3 fruit fly cellular contexts compared by ENCODE assay signal in the genomic region with DNA sequence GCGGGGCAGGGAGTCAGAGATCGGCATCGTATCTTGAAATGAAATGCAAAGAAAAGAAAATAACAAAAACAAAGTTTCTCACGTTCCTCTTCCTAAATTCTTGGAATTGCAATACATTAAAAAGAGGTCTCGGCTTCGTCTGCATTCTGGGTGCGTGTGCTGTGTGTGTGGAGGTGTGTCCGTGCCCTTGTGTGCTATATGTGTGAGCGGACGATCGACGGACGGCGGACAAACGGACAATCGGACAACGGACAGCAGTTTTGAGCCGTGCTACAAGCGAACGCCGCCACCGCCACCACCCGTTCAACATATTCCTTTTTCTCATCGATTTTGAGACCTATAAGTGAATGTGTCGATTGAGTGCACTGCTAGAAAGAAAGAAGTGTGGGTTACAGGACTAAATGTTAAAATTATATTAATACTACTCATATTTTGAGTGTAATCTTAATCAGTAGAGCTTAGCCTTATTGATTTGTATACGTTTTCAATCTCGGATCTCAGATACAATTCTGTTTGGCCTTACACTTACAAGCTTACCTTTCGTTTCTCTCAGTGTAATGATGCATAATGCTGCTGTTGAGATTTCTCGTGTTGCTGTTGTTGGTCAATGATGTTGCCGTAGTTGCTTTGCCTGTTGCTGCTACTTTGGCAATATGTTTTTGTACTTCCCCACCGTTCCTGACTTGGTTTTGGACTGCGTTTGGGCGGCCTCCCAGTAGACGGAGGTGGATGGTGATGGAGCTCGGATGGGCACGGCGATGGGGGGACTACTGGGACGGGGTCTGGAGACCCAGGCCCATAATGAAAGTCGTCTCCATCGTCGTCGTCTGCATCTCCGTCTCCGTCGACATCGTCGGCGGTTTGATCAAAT.
TF ChIP-seq lines count a peak whose summit lies in the region.

No protein-coding gene starts in this region.

TF ChIP-seq in whole organism, embryonic, 481 proteins besides CTCF, POLR2A, EP300 and RAD21 (continued from another document and continues in another):
- TF ChIP-seq CG12219 (GFP tag; optimal IDR thresholded peaks at IDR 0.05; lab: Kevin White, UChicago) (peak; percentile 81), CG4404 (GFP tag; IDR thresholded peaks at IDR 0.05; lab: Robert Waterston, UW) (peak; percentile 92), abd-A (tag; optimal IDR thresholded peaks at IDR 0.05; lab: Kevin White, UChicago) (no peak), CG9727 (GFP tag; optimal IDR thresholded peaks at IDR 0.05; lab: Kevin White, UChicago) (peak; percentile 95), nmo (GFP tag; optimal IDR thresholded peaks at IDR 0.05; lab: Kevin White, UChicago) (peak; percentile 90), z (GFP tag; IDR thresholded peaks at IDR 0.05; lab: Robert Waterston, UW) (peak; percentile 6; the same call in 2 of the 3 replicates), pho (GFP tag; optimal IDR thresholded peaks at IDR 0.05; lab: Kevin White, UChicago) (no peak), CG11723 (GFP tag; optimal IDR thresholded peaks at IDR 0.05; lab: Kevin White, UChicago) (peak; percentile 65), CG2875 (GFP tag; optimal IDR thresholded peaks at IDR 0.05; lab: Kevin White, UChicago) (peak; percentile 79), Kr (GFP tag; optimal IDR thresholded peaks at IDR 0.05; lab: Kevin White, UChicago) (peak; percentile 75), Jarid2 (GFP tag; optimal IDR thresholded peaks at IDR 0.05; lab: Kevin White, UChicago) (peak; percentile 15), MTF-1 (GFP tag; optimal IDR thresholded peaks at IDR 0.05; lab: Kevin White, UChicago; ENCODE audit: borderline replicate concordance) (peak; percentile 69), CG10321 (GFP tag; IDR thresholded peaks at IDR 0.05; lab: Robert Waterston, UW) (no peak), CG32767 (GFP tag; IDR thresholded peaks at IDR 0.05; lab: Robert Waterston, UW) (peak; percentile 56; the same call in 1 of the 2 replicates), CG13624 (GFP tag; optimal IDR thresholded peaks at IDR 0.05; lab: Kevin White, UChicago) (peak; percentile 51), CG4424 (GFP tag; optimal IDR thresholded peaks at IDR 0.05; lab: Kevin White, UChicago) (peak; percentile 85), CG3726 (GFP tag; IDR thresholded peaks at IDR 0.05; lab: Robert Waterston, UW) (no peak), Sox102F (GFP tag; optimal IDR thresholded peaks at IDR 0.05; lab: Kevin White, UChicago) (peak; percentile 70), Atf3 (GFP tag; optimal IDR thresholded peaks at IDR 0.05; lab: Kevin White, UChicago) (peak; percentile 71), schlank (tag; optimal IDR thresholded peaks at IDR 0.05; lab: Kevin White, UChicago) (no peak), tll (GFP tag; optimal IDR thresholded peaks at IDR 0.05; lab: Kevin White, UChicago) (peak; percentile 49 to 82), prd (optimal IDR thresholded peaks at IDR 0.05; lab: Kevin White, UChicago) (no peak), prd (GFP tag; IDR thresholded peaks at IDR 0.05; lab: Robert Waterston, UW) (peak; percentile 95), CG16813 (GFP tag; IDR thresholded peaks at IDR 0.05; lab: Robert Waterston, UW; ENCODE audit: partially characterized antibody) (no peak), sens-2 (GFP tag; IDR thresholded peaks at IDR 0.05; lab: Robert Waterston, UW) (peak; percentile 60), CG6854 (GFP tag; optimal IDR thresholded peaks at IDR 0.05; lab: Kevin White, UChicago) (no peak), bbx (GFP tag; IDR thresholded peaks at IDR 0.05; lab: Robert Waterston, UW; ENCODE audit: partially characterized antibody) (no peak), CG4707 (GFP tag; optimal IDR thresholded peaks at IDR 0.05; lab: Kevin White, UChicago) (peak; percentile 75), CG31365 (tag; optimal IDR thresholded peaks at IDR 0.05; lab: Kevin White, UChicago) (peak; percentile 19), Lim3 (GFP tag; IDR thresholded peaks at IDR 0.05; lab: Robert Waterston, UW) (no peak), CG6272 (GFP tag; IDR thresholded peaks at IDR 0.05; lab: Robert Waterston, UW) (no peak), CG11695 (GFP tag; IDR thresholded peaks at IDR 0.05; lab: Robert Waterston, UW) (peak; percentile 47; the same call in 1 of the 3 replicates), Hmx (GFP tag; optimal IDR thresholded peaks at IDR 0.05; lab: Kevin White, UChicago) (no peak), bcd (GFP tag; optimal IDR thresholded peaks at IDR 0.05; lab: Kevin White, UChicago) (peak; percentile 69), yki (optimal IDR thresholded peaks at IDR 0.05; lab: Kevin White, UChicago) (no peak), phol (tag; optimal IDR thresholded peaks at IDR 0.05; lab: Kevin White, UChicago) (peak; percentile 90), H2.0 (GFP tag; IDR thresholded peaks at IDR 0.05; lab: Robert Waterston, UW) (peak; percentile 57), Tbp (GFP tag; optimal IDR thresholded peaks at IDR 0.05; lab: Kevin White, UChicago) (no peak), inv (GFP tag; IDR thresholded peaks at IDR 0.05; lab: Robert Waterston, UW; ENCODE audit: partially characterized antibody) (no peak), gce (GFP tag; IDR thresholded peaks at IDR 0.05; lab: Robert Waterston, UW) (no peak)

TF ChIP-seq in whole organism, prepupa, 60 proteins besides CTCF, POLR2A, EP300 and RAD21 (continued from another document):
- TF ChIP-seq CG1621 (tag; optimal IDR thresholded peaks at IDR 0.05; lab: Kevin White, UChicago), result peak; percentile 94
- peak; percentile 99 for TF ChIP-seq Eip78C (GFP tag; lab: Kevin White, UChicago)
- peak; percentile 94 for TF ChIP-seq CG31627 (GFP tag; optimal IDR thresholded peaks at IDR 0.05; lab: Kevin White, UChicago)
- peak; percentile 94 for TF ChIP-seq CG6792 (GFP tag; optimal IDR thresholded peaks at IDR 0.05; lab: Kevin White, UChicago)
- peak; percentile 94 for TF ChIP-seq spab (GFP tag; optimal IDR thresholded peaks at IDR 0.05; lab: Kevin White, UChicago)
- TF ChIP-seq pdm3 (GFP tag; optimal IDR thresholded peaks at IDR 0.05; lab: Kevin White, UChicago), result peak; percentile 93
- peak; percentile 95 for TF ChIP-seq acj6 (GFP tag; optimal IDR thresholded peaks at IDR 0.05; lab: Kevin White, UChicago)
- peak; percentile 97 for TF ChIP-seq Sox102F (GFP tag; optimal IDR thresholded peaks at IDR 0.05; lab: Kevin White, UChicago)
- peak; percentile 87 for TF ChIP-seq Hr4 (GFP tag; optimal IDR thresholded peaks at IDR 0.05; lab: Kevin White, UChicago)
- peak; percentile 95 for TF ChIP-seq fd59A (GFP tag; optimal IDR thresholded peaks at IDR 0.05; lab: Kevin White, UChicago)
- TF ChIP-seq dsx (GFP tag; optimal IDR thresholded peaks at IDR 0.05; lab: Kevin White, UChicago; ENCODE audit: poor library complexity, severe bottlenecking), result peak; percentile 95
- peak; percentile 97 for TF ChIP-seq Ets96B (tag; optimal IDR thresholded peaks at IDR 0.05; lab: Kevin White, UChicago)
- TF ChIP-seq esn (GFP tag; optimal IDR thresholded peaks at IDR 0.05; lab: Kevin White, UChicago), result peak; percentile 98
- peak; percentile 96 for TF ChIP-seq topi (GFP tag; optimal IDR thresholded peaks at IDR 0.05; lab: Kevin White, UChicago)
- TF ChIP-seq Hr39 (GFP tag; optimal IDR thresholded peaks at IDR 0.05; lab: Kevin White, UChicago), result peak; percentile 93
- TF ChIP-seq CG11902 (GFP tag; optimal IDR thresholded peaks at IDR 0.05; lab: Kevin White, UChicago), result peak; percentile 86
- peak; percentile 95 for TF ChIP-seq lz (GFP tag; optimal IDR thresholded peaks at IDR 0.05; lab: Kevin White, UChicago)
- peak; percentile 94 for TF ChIP-seq CG6808 (GFP tag; optimal IDR thresholded peaks at IDR 0.05; lab: Kevin White, UChicago)
- TF ChIP-seq achi (GFP tag; optimal IDR thresholded peaks at IDR 0.05; lab: Kevin White, UChicago), result peak; percentile 93
- TF ChIP-seq Eip93F (GFP tag; optimal IDR thresholded peaks at IDR 0.05; lab: Kevin White, UChicago), result peak; percentile 98
- TF ChIP-seq Sox14 (GFP tag; optimal IDR thresholded peaks at IDR 0.05; lab: Kevin White, UChicago), result peak; percentile 94
- TF ChIP-seq vri (GFP tag; optimal IDR thresholded peaks at IDR 0.05; lab: Kevin White, UChicago), result peak; percentile 96
- peak; percentile 34 for TF ChIP-seq fkh (GFP tag; optimal IDR thresholded peaks at IDR 0.05; lab: Kevin White, UChicago)
- TF ChIP-seq CG10669 (GFP tag; optimal IDR thresholded peaks at IDR 0.05; lab: Kevin White, UChicago), result peak; percentile 94
- no peak for TF ChIP-seq Hr38 (GFP tag; optimal IDR thresholded peaks at IDR 0.05; lab: Kevin White, UChicago)
- TF ChIP-seq CG8632 (GFP tag; optimal IDR thresholded peaks at IDR 0.05; lab: Kevin White, UChicago), result peak; percentile 91
- peak; percentile 95 for TF ChIP-seq Eip75B (GFP tag; optimal IDR thresholded peaks at IDR 0.05; lab: Kevin White, UChicago)
- peak; percentile 89 for TF ChIP-seq net (GFP tag; optimal IDR thresholded peaks at IDR 0.05; lab: Kevin White, UChicago)
- peak; percentile 93 for TF ChIP-seq OdsH (GFP tag; optimal IDR thresholded peaks at IDR 0.05; lab: Kevin White, UChicago)
- TF ChIP-seq Blimp-1 (GFP tag; optimal IDR thresholded peaks at IDR 0.05; lab: Kevin White, UChicago), result peak; percentile 92
- TF ChIP-seq Ets21C (GFP tag; optimal IDR thresholded peaks at IDR 0.05; lab: Kevin White, UChicago), result peak; percentile 89
- TF ChIP-seq CG6854 (GFP tag; optimal IDR thresholded peaks at IDR 0.05; lab: Kevin White, UChicago), result peak; percentile 92
- TF ChIP-seq CG10631 (GFP tag; optimal IDR thresholded peaks at IDR 0.05; lab: Kevin White, UChicago), result peak; percentile 94
- TF ChIP-seq CG8319 (GFP tag; optimal IDR thresholded peaks at IDR 0.05; lab: Kevin White, UChicago), result peak; percentile 87
- peak; percentile 85 for TF ChIP-seq CG7368 (GFP tag; optimal IDR thresholded peaks at IDR 0.05; lab: Kevin White, UChicago)
- peak; percentile 82 to 91 for TF ChIP-seq salr (GFP tag; optimal IDR thresholded peaks at IDR 0.05; lab: Kevin White, UChicago)
- TF ChIP-seq CG16779 (tag; optimal IDR thresholded peaks at IDR 0.05; lab: Kevin White, UChicago), result peak; percentile 86
- peak; percentile 94 for TF ChIP-seq CG6163 (GFP tag; IDR thresholded peaks at IDR 0.05; lab: Robert Waterston, UW)
- TF ChIP-seq dac (GFP tag; optimal IDR thresholded peaks at IDR 0.05; lab: Kevin White, UChicago), result peak; percentile 69
- TF ChIP-seq eg (GFP tag; IDR thresholded peaks at IDR 0.05; lab: Robert Waterston, UW), result peak; percentile 74
- peak; percentile 53; the same call in 1 of the 2 replicates for TF ChIP-seq CG11294 (GFP tag; IDR thresholded peaks at IDR 0.05; lab: Robert Waterston, UW)

TF ChIP-seq in whole organism, wandering third instar larva, 38 proteins besides CTCF, POLR2A, EP300 and RAD21 (continued from another document):
- TF ChIP-seq dmrt93B (GFP tag; optimal IDR thresholded peaks at IDR 0.05; lab: Kevin White, UChicago) (peak; percentile 90), pan (optimal IDR thresholded peaks at IDR 0.05; lab: Kevin White, UChicago) (no peak), woc (GFP tag; optimal IDR thresholded peaks at IDR 0.05; lab: Kevin White, UChicago) (peak; percentile 95), dsf (GFP tag; optimal IDR thresholded peaks at IDR 0.05; lab: Kevin White, UChicago; ENCODE audit: borderline replicate concordance) (peak; percentile 82), lola (GFP tag; optimal IDR thresholded peaks at IDR 0.05; lab: Kevin White, UChicago) (no peak), Abd-B (GFP tag; optimal IDR thresholded peaks at IDR 0.05; lab: Kevin White, UChicago) (no peak), Myc (optimal IDR thresholded peaks at IDR 0.05; lab: Kevin White, UChicago) (no peak), CG32264 (GFP tag; optimal IDR thresholded peaks at IDR 0.05; lab: Kevin White, UChicago) (peak; percentile 84), jim (GFP tag; optimal IDR thresholded peaks at IDR 0.05; lab: Kevin White, UChicago) (no peak), Vsx2 (GFP tag; optimal IDR thresholded peaks at IDR 0.05; lab: Kevin White, UChicago; ENCODE audit: partially characterized antibody) (no peak), psq (GFP tag; optimal IDR thresholded peaks at IDR 0.05; lab: Kevin White, UChicago) (peak; percentile 95), fru (GFP tag; optimal IDR thresholded peaks at IDR 0.05; lab: Kevin White, UChicago) (peak; percentile 97), Hr78 (GFP tag; optimal IDR thresholded peaks at IDR 0.05; lab: Kevin White, UChicago) (no peak), h (GFP tag; optimal IDR thresholded peaks at IDR 0.05; lab: Kevin White, UChicago) (peak; percentile 97), sage (GFP tag; optimal IDR thresholded peaks at IDR 0.05; lab: Kevin White, UChicago) (peak; percentile 92), Hr83 (GFP tag; optimal IDR thresholded peaks at IDR 0.05; lab: Kevin White, UChicago; ENCODE audit: poor library complexity, severe bottlenecking) (peak; percentile 13), Dfd (GFP tag; optimal IDR thresholded peaks at IDR 0.05; lab: Kevin White, UChicago) (peak; percentile 61)
